Worm (Caenorhabditis elegans): Measurements from ENCODE around the gene C08F11.7.
"Not testable (repeated sequence)": the region's sequence is repeated elsewhere in the genome, so short reads cannot be mapped to it uniquely, and the experiment has no call there.

Gene C08F11.7

ce11 chrIV:13636975-13637374 is at the start of gene C08F11.7:
C08F11.7 (plus strand) TSS chrIV:13637275.
- TF ChIP-seq ama-1 (optimal IDR thresholded peaks at IDR 0.05) (no peak), nhr-25 (tag; optimal IDR thresholded peaks at IDR 0.05) (no peak), fkh-2 (tag; optimal IDR thresholded peaks at IDR 0.05) (no peak), ceh-9 (tag; optimal IDR thresholded peaks at IDR 0.05) (no peak), daf-12 (tag; optimal IDR thresholded peaks at IDR 0.05) (no peak), ceh-28 (tag; optimal IDR thresholded peaks at IDR 0.05) (no peak), lin-39 (tag; optimal IDR thresholded peaks at IDR 0.05) (no peak), tbx-2 (tag; optimal IDR thresholded peaks at IDR 0.05) (no peak), egl-27 (tag; optimal IDR thresholded peaks at IDR 0.05) (no peak), fos-1 (tag; optimal IDR thresholded peaks at IDR 0.05) (no peak), nhr-77 (tag; optimal IDR thresholded peaks at IDR 0.05) (no peak), zag-1 (tag; optimal IDR thresholded peaks at IDR 0.05) (no peak), mml-1 (tag; optimal IDR thresholded peaks at IDR 0.05) (no peak), pqm-1 (tag; optimal IDR thresholded peaks at IDR 0.05) (no peak), elt-2 (tag; optimal IDR thresholded peaks at IDR 0.05) (no peak)

ce11 chrIV:13588544-13589043 is 48.5 kb upstream of the C08F11.7 start, which contains the start of gene sru-9:
sru-9 (plus strand) TSS chrIV:13588993.
- not testable (repeated sequence) for TF ChIP-seq ZK546.5, lin-39, daf-12 (tag; optimal IDR thresholded peaks at IDR 0.05)

ce11 chrIV:13591645-13592044 is 45.4 kb upstream of the C08F11.7 start, which contains the start of gene tsp-5:
tsp-5 (minus strand) TSS chrIV:13591745.
- no peak for TF ChIP-seq zag-1 (tag; optimal IDR thresholded peaks at IDR 0.05)
- no peak for TF ChIP-seq fkh-2 (tag; optimal IDR thresholded peaks at IDR 0.05)
- TF ChIP-seq nhr-67 (tag; optimal IDR thresholded peaks at IDR 0.05), result no peak
- TF ChIP-seq daf-12 (tag; optimal IDR thresholded peaks at IDR 0.05), result no peak
- TF ChIP-seq nhr-43 (tag; optimal IDR thresholded peaks at IDR 0.05; ENCODE audit: poor library complexity, severe bottlenecking), result no peak

- no peak for TF ChIP-seq ztf-4 (tag; optimal IDR thresholded peaks at IDR 0.05)
These were observed 43.7 kb upstream of the C08F11.7 start, which contains the start of gene Y45F10B.3 for ce11 chrIV:13593351-13593750. Y45F10B.3 (plus strand) TSS chrIV:13593651.

- TF ChIP-seq aly-2, lin-39, jun-1 (tag; optimal IDR thresholded peaks at IDR 0.05): not testable (repeated sequence)
These were observed 39.3 kb upstream of the C08F11.7 start, which contains the start of gene Y45F10B.9 for ce11 chrIV:13597813-13598212. Y45F10B.9 (minus strand) TSS chrIV:13597913.

ce11 chrIV:13600643-13601042 is 36.4 kb upstream of the C08F11.7 start:
- peak; percentile 70 for TF ChIP-seq snpc-4 (tag; optimal IDR thresholded peaks at IDR 0.05)
- no peak for TF ChIP-seq fkh-2 (tag; optimal IDR thresholded peaks at IDR 0.05)

- no peak for TF ChIP-seq nhr-11 (tag; optimal IDR thresholded peaks at IDR 0.05)
- peak; percentile 40 for TF ChIP-seq snpc-4 (tag; optimal IDR thresholded peaks at IDR 0.05)
These were observed 35.6 kb upstream of the C08F11.7 start for ce11 chrIV:13601428-13601827.

- TF ChIP-seq egl-27 (tag; optimal IDR thresholded peaks at IDR 0.05) (no peak), snpc-4 (tag; optimal IDR thresholded peaks at IDR 0.05) (peak; percentile 6)
These were observed 35.0 kb upstream of the C08F11.7 start, which contains the start of gene Y45F10B.59 for ce11 chrIV:13601973-13602669. Y45F10B.59 (plus strand) TSS chrIV:13602619.

- peak; percentile 82 for TF ChIP-seq pqm-1 (tag; optimal IDR thresholded peaks at IDR 0.05)
- no peak for TF ChIP-seq ztf-11 (tag; optimal IDR thresholded peaks at IDR 0.05)
- no peak for TF ChIP-seq ceh-28 (tag; optimal IDR thresholded peaks at IDR 0.05)
- TF ChIP-seq jun-1 (tag; optimal IDR thresholded peaks at IDR 0.05), result peak; percentile 0
- TF ChIP-seq nhr-77 (tag; optimal IDR thresholded peaks at IDR 0.05), result no peak
- TF ChIP-seq elt-3 (tag; optimal IDR thresholded peaks at IDR 0.05), result no peak
- no peak for TF ChIP-seq lin-39 (tag; optimal IDR thresholded peaks at IDR 0.05)
- TF ChIP-seq elt-2 (tag; optimal IDR thresholded peaks at IDR 0.05), result peak; percentile 69
- no peak for TF ChIP-seq tbx-2 (tag; optimal IDR thresholded peaks at IDR 0.05)
- TF ChIP-seq lin-15B (tag; optimal IDR thresholded peaks at IDR 0.05), result no peak
- TF ChIP-seq pha-4 (tag; optimal IDR thresholded peaks at IDR 0.05), result peak; percentile 60
These were observed 27.3 kb upstream of the C08F11.7 start, which contains the start of gene C08F11.13 for ce11 chrIV:13609755-13610154. C08F11.13 (minus strand) TSS chrIV:13609892.

Measured in whole organism, L3 larva.